Worm (Caenorhabditis elegans): ENCODE results near the gene EGAP1.5.

Gene EGAP1.5

DNA sequence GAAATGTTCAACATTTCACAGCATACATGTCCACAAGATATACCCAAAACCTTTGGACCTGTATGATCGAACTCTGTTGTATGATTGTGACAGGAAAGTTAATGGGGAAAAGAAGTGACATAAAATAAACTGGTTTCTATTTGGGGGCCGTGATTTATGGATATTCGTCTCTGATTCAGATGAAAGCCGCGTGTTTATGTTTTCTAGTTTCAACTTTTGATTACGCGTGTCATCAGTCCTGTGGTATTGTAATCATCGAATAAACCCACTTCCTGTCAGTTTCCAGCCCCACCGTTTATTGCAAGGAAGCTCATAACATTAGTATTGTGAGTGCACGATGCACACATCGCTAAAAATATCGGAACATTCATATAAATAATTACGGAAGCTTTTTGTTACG is 9.3 kb upstream of the EGAP1.5 start:
- TF ChIP-seq tbx-37 (GFP tag; conservative IDR thresholded peaks at IDR 0.05) (no peak), F13C5.2 (tag; optimal IDR thresholded peaks at IDR 0.05) (no peak), ceh-36 (tag; optimal IDR thresholded peaks at IDR 0.05) (no peak), hmg-4 (GFP tag; optimal IDR thresholded peaks at IDR 0.05) (no peak), scrt-1 (GFP tag; IDR thresholded peaks at IDR 0.05) (no peak), aly-1 (tag; optimal IDR thresholded peaks at IDR 0.05) (no peak), tbx-11 (GFP tag; IDR thresholded peaks at IDR 0.05) (no peak), hmbx-1 (tag; optimal IDR thresholded peaks at IDR 0.05) (no peak)

DNA sequence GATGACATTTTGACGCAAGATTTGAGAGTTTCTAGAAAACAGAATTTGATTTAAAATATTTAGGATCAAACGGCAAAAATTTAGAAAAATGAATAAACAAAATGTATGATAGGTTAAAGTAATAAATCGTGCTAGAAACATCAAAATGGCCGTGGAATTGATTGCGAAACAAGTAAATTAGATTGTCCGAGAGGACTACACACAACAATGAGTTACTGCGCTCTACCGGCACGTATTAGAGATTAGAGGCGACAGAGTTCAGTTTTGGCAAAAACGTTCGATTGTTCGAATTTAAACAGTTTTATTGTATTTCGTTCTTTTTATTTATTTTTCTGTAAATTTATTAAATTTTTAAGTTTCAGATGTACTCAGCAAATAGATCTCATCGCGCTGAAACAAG is 5.8 kb upstream of the EGAP1.5 start, which contains the start of the genes dnc-2 and bcl-7:
Gene dnc-2, minus strand, starts transcription at position 33 of the 400 bp plus-strand sequence.
Gene bcl-7, plus strand, starts transcription at position 363 of the 400 bp plus-strand sequence.
- no peak for TF ChIP-seq ceh-36 (tag; optimal IDR thresholded peaks at IDR 0.05)

DNA sequence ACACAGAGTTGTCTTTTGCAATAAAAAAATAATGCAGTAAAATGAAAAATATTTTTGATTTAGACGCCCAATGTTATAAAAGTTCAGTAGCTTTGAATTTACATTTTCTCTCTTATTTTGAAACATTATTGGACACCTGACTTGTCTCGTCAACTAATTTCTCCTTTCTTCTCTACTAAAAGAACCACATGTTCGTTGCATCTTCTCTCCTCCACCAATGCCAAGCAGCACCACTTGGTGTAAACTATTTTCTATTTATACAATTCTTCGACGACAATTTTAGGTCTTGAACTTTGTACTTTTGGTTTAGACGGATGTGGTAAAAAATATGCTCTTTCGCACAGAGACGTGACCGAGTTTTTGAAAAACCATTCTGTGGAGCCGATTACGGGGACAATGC is 862 bp upstream of the EGAP1.5 start:
- TF ChIP-seq ceh-13 (GFP tag; optimal IDR thresholded peaks at IDR 0.05) (no peak), tbx-11 (GFP tag; IDR thresholded peaks at IDR 0.05) (no peak), ets-7 (tag; optimal IDR thresholded peaks at IDR 0.05) (no peak), hmbx-1 (tag; optimal IDR thresholded peaks at IDR 0.05) (no peak), aly-1 (tag; optimal IDR thresholded peaks at IDR 0.05) (no peak), hmg-4 (GFP tag; optimal IDR thresholded peaks at IDR 0.05) (no peak), tra-4 (tag; optimal IDR thresholded peaks at IDR 0.05) (no peak)

DNA sequence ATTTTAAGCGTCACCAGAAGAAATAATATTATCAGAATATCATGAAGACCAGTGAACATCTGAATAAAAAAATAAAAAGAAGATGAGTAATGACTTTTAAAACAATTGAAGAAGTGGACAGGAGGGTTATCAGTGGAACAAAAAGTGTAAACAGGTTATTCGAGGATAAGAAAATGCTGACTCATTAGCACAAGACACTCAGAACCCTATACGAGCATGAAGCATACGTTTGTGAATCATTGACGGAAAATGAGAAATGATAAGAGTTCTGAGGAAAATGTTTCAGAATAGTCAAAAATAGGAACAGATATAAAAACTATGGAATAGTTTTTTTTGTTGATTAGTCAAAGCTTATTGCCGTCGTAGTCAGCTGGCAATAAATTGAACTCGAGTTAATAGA is 1.3 kb downstream of the EGAP1.5 start, which contains the start of gene zmp-1:
Gene zmp-1, minus strand, starts transcription at position 101 of the 400 bp plus-strand sequence.
- TF ChIP-seq pes-1 (GFP tag; IDR thresholded peaks at IDR 0.05), result no peak
- no peak for TF ChIP-seq ets-7 (tag; optimal IDR thresholded peaks at IDR 0.05)
- no peak for TF ChIP-seq tra-4 (tag; optimal IDR thresholded peaks at IDR 0.05)
- no peak for TF ChIP-seq aly-1 (tag; optimal IDR thresholded peaks at IDR 0.05)
- TF ChIP-seq tbx-11 (GFP tag; IDR thresholded peaks at IDR 0.05), result no peak
- no peak for TF ChIP-seq ceh-36 (tag; optimal IDR thresholded peaks at IDR 0.05)
- TF ChIP-seq ceh-13 (GFP tag; optimal IDR thresholded peaks at IDR 0.05), result no peak
- TF ChIP-seq hmbx-1 (tag; optimal IDR thresholded peaks at IDR 0.05), result no peak
- no peak for TF ChIP-seq hmg-4 (GFP tag; optimal IDR thresholded peaks at IDR 0.05)
- TF ChIP-seq ama-1 (optimal IDR thresholded peaks at IDR 0.05), result no peak
- TF ChIP-seq scrt-1 (GFP tag; IDR thresholded peaks at IDR 0.05), result no peak
- no peak for TF ChIP-seq hnd-1 (tag; optimal IDR thresholded peaks at IDR 0.05)
- TF ChIP-seq F13C5.2 (tag; optimal IDR thresholded peaks at IDR 0.05), result no peak
- no peak for TF ChIP-seq flt-1 (GFP tag; IDR thresholded peaks at IDR 0.05)
- no peak for TF ChIP-seq sea-1 (GFP tag; conservative IDR thresholded peaks at IDR 0.05)
- TF ChIP-seq B0310.2 (tag; optimal IDR thresholded peaks at IDR 0.05), result no peak
- no peak for TF ChIP-seq tbx-37 (GFP tag; conservative IDR thresholded peaks at IDR 0.05)

DNA sequence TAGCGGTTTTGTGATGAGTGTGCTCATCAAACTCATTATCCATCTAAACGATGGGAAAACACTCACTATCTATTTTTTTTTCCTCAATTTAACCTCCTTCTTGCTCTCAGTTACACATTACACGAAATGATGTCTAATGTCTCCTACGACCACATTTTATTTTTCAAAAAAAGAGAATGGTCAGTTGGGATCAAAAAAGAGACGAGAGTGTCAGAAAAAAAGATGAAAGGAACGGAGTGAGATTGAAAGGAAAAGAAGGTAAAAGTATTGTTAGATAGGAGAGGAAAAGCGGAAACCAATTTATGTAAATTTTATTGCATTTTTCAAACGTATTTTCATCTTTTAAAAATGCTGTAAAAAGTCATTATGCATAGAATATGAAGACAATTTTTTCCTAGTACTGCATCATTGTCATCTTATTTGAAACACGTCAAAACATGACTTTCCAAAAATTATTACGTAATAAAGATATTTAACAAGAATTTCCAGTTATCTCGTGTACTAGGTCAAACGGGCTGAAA is 2.7 kb downstream of the EGAP1.5 start:
- no peak for TF ChIP-seq pes-1 (GFP tag; IDR thresholded peaks at IDR 0.05)
- TF ChIP-seq ets-7 (tag; optimal IDR thresholded peaks at IDR 0.05), result no peak

DNA sequence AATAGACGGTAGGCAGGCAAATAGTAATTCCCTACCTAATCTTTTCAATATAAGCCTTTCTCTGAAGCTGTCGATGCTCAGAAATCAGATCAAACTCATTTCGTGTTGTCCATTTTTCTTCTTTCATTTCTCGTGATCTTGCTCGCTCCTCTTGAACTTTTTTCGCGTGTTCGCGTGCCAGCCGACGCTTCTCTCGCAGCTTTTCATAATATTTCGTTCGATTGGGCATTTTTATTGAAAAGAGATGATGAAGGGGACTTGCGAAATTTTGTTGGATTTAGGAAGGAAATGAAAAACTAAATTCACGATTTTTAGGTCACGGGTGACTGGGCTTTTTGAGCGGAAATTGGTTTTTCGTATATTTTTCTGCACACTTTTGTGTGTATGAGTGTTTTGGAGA is 5.5 kb downstream of the EGAP1.5 start, which contains the start of gene EGAP1.1:
Gene EGAP1.1, minus strand, starts transcription at position 229 of the 400 bp plus-strand sequence.
- TF ChIP-seq ama-1 (optimal IDR thresholded peaks at IDR 0.05) (no peak), hnd-1 (tag; optimal IDR thresholded peaks at IDR 0.05) (no peak), ets-7 (tag; optimal IDR thresholded peaks at IDR 0.05) (no peak), pes-1 (GFP tag; IDR thresholded peaks at IDR 0.05) (no peak), sea-1 (GFP tag; conservative IDR thresholded peaks at IDR 0.05) (no peak), scrt-1 (GFP tag; IDR thresholded peaks at IDR 0.05) (no peak), hmg-4 (GFP tag; optimal IDR thresholded peaks at IDR 0.05) (no peak), ceh-13 (GFP tag; optimal IDR thresholded peaks at IDR 0.05) (no peak), tbx-37 (GFP tag; conservative IDR thresholded peaks at IDR 0.05) (no peak), tra-4 (tag; optimal IDR thresholded peaks at IDR 0.05) (no peak), hmbx-1 (tag; optimal IDR thresholded peaks at IDR 0.05) (no peak), F13C5.2 (tag; optimal IDR thresholded peaks at IDR 0.05) (no peak)

DNA sequence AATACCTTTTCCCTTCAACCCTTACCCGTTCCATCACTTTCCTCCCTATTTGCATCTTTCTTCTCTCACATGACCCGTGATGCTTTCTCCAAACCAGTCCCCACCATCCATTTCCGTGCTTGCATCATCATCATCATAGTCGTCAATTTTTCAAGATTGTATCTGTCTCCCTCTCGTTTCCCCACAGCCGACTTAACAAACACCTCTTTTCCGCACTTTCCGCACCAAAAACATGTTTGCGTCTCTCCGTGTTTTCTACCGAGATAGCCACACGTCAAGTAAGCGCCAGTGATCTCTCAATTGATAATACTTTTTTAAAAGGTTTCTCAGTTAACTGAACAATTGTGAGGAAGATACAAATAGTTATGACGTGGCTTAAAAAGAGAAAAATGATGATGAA is 6.5 kb downstream of the EGAP1.5 start:
- TF ChIP-seq tbx-37 (GFP tag; conservative IDR thresholded peaks at IDR 0.05) (no peak), hmbx-1 (tag; optimal IDR thresholded peaks at IDR 0.05) (no peak), F13C5.2 (tag; optimal IDR thresholded peaks at IDR 0.05) (no peak), tbx-11 (GFP tag; IDR thresholded peaks at IDR 0.05) (no peak), hnd-1 (tag; optimal IDR thresholded peaks at IDR 0.05) (no peak), tra-4 (tag; optimal IDR thresholded peaks at IDR 0.05) (no peak), aly-1 (tag; optimal IDR thresholded peaks at IDR 0.05) (no peak), B0310.2 (tag; optimal IDR thresholded peaks at IDR 0.05) (no peak), sea-1 (GFP tag; conservative IDR thresholded peaks at IDR 0.05) (no peak), ets-7 (tag; optimal IDR thresholded peaks at IDR 0.05) (no peak), pes-1 (GFP tag; IDR thresholded peaks at IDR 0.05) (no peak), ceh-13 (GFP tag; optimal IDR thresholded peaks at IDR 0.05) (no peak), scrt-1 (GFP tag; IDR thresholded peaks at IDR 0.05) (no peak), ama-1 (optimal IDR thresholded peaks at IDR 0.05) (no peak)

DNA sequence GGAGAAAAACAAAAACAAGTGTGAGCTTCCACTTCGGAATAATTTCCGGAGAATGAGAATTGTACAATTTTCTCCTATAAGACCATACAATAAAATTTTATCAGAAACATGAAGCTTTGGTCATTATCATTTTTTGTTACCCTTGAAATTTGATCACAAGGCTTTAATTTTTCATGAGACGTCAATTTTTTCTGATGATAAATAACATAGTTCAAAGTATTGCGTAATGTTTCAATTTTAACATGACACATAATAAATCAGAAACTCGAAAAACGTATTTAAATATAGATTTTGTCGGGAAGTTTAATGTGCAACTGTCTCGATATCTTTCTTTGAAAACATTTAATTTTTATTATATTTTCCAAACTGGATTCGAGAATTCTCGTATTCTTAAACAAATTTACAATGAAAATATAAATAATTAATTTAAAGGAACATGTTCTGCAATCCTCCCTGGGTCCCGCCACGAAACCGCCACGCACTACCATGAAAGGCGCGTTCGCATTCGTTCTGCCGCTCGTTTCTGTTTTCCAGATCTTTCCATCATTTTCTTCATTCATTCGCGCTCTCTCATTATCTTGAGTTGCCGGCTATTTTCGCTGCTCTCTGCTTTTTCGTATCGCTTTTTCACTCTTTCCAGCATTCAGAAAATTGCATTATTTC is 7.4 kb downstream of the EGAP1.5 start:
- TF ChIP-seq ets-7 (tag; optimal IDR thresholded peaks at IDR 0.05) (no peak), flt-1 (GFP tag; IDR thresholded peaks at IDR 0.05) (no peak), ceh-36 (tag; optimal IDR thresholded peaks at IDR 0.05) (no peak), aly-1 (tag; optimal IDR thresholded peaks at IDR 0.05) (no peak), scrt-1 (GFP tag; IDR thresholded peaks at IDR 0.05) (no peak), B0310.2 (tag; optimal IDR thresholded peaks at IDR 0.05) (no peak), sea-1 (GFP tag; conservative IDR thresholded peaks at IDR 0.05) (no peak), hmg-4 (GFP tag; optimal IDR thresholded peaks at IDR 0.05) (no peak), hnd-1 (tag; optimal IDR thresholded peaks at IDR 0.05) (no peak), tra-4 (tag; optimal IDR thresholded peaks at IDR 0.05) (no peak), hmbx-1 (tag; optimal IDR thresholded peaks at IDR 0.05) (no peak), tbx-11 (GFP tag; IDR thresholded peaks at IDR 0.05) (no peak), pes-1 (GFP tag; IDR thresholded peaks at IDR 0.05) (no peak), ceh-13 (GFP tag; optimal IDR thresholded peaks at IDR 0.05) (no peak), F13C5.2 (tag; optimal IDR thresholded peaks at IDR 0.05) (no peak), ama-1 (optimal IDR thresholded peaks at IDR 0.05) (no peak)

Data from whole organism, early embryonic.